Fruit fly (Drosophila melanogaster) whole organism, embryonic: ENCODE results near the gene CG13627.

Experiments used
- Adf1 ChIP-seq: fragments of 200-800 bp; sonication (Bioruptor generic); IDR thresholded peaks from 2 replicates; pipeline ENCODE4 v1.3.6; 2022; ENCODE audit warnings: missing biosample characterization, missing genetic modification characterization
- BEAF-32 ChIP-seq: fragments of 200-800 bp; sonication (Bioruptor generic); optimal IDR thresholded peaks from 3 replicates; lab custom pipeline; 2017; ENCODE audit warnings: missing biosample characterization, missing genetic modification characterization, mild to moderate bottlenecking, moderate library complexity, missing genetic modification reagents
- Bgb ChIP-seq: fragments of 200-800 bp; sonication (Bioruptor generic); IDR thresholded peaks from 2 replicates; pipeline ENCODE4 v1.3.6; 2022; ENCODE audit warnings: missing biosample characterization, missing genetic modification characterization; ENCODE audit not compliant: partially characterized antibody
- CG10267 ChIP-seq: fragments of 200-800 bp; sonication (Bioruptor generic); optimal IDR thresholded peaks from 2 replicates; lab custom pipeline; 2018; ENCODE audit warnings: missing biosample characterization, mild to moderate bottlenecking, missing genetic modification characterization, moderate library complexity
- CG11093 ChIP-seq: fragments of 200-800 bp; sonication (Bioruptor generic); IDR thresholded peaks from 3 replicates; pipeline ENCODE4 v1.3.6; 2022; ENCODE audit warnings: missing biosample characterization, missing genetic modification characterization
- CG12659 ChIP-seq: fragments of 200-800 bp; sonication (Bioruptor generic); optimal IDR thresholded peaks from 3 replicates; lab custom pipeline; 2017; ENCODE audit warnings: mild to moderate bottlenecking, missing biosample characterization, missing genetic modification reagents, missing genetic modification characterization
- CG13287 ChIP-seq: fragments of 200-800 bp; sonication (Bioruptor generic); IDR thresholded peaks from 2 replicates; pipeline ENCODE4 v1.3.6; 2022; ENCODE audit warnings: missing biosample characterization, missing genetic modification characterization; ENCODE audit not compliant: partially characterized antibody
- CG14710 ChIP-seq: fragments of 200-800 bp; sonication (Bioruptor generic); optimal IDR thresholded peaks from 3 replicates; lab custom pipeline; 2019; ENCODE audit warnings: missing biosample characterization, mild to moderate bottlenecking, missing genetic modification characterization, moderate library complexity
- CG14860 ChIP-seq: fragments of 200-800 bp; sonication (Bioruptor generic); IDR thresholded peaks from 3 replicates; pipeline ENCODE4 v1.3.6; 2022; ENCODE audit warnings: missing biosample characterization, missing genetic modification characterization; ENCODE audit not compliant: partially characterized antibody
- CG15514 ChIP-seq: fragments of 200-800 bp; sonication (Bioruptor generic); optimal IDR thresholded peaks from 3 replicates; lab custom pipeline; 2017; ENCODE audit warnings: missing biosample characterization, missing genetic modification characterization, mild to moderate bottlenecking, moderate library complexity, missing genetic modification reagents
- CG16813 ChIP-seq: fragments of 200-800 bp; sonication (Bioruptor generic); IDR thresholded peaks from 3 replicates; pipeline ENCODE4 v1.3.6; 2022; ENCODE audit warnings: missing biosample characterization, missing genetic modification characterization; ENCODE audit not compliant: partially characterized antibody
- CG17186 ChIP-seq: fragments of 200-800 bp; sonication (Bioruptor generic); optimal IDR thresholded peaks from 3 replicates; lab custom pipeline; 2017; ENCODE audit warnings: missing biosample characterization, missing genetic modification reagents, missing genetic modification characterization
- CG17612 ChIP-seq: fragments of 200-800 bp; sonication (Bioruptor generic); IDR thresholded peaks from 2 replicates; pipeline ENCODE4 v1.3.6; 2022; ENCODE audit warnings: missing biosample characterization, missing genetic modification characterization
- CG2116 ChIP-seq: fragments of 200-800 bp; sonication (Bioruptor generic); optimal IDR thresholded peaks from 3 replicates; lab custom pipeline; 2018; ENCODE audit warnings: missing biosample characterization, mild to moderate bottlenecking, missing genetic modification characterization
- CG2120 ChIP-seq: fragments of 200-800 bp; sonication (Bioruptor generic); optimal IDR thresholded peaks from 3 replicates; lab custom pipeline; 2016; ENCODE audit warnings: missing biosample characterization, missing genetic modification characterization
- CG3281 ChIP-seq: fragments of 200-800 bp; sonication (Bioruptor generic); optimal IDR thresholded peaks from 3 replicates; lab custom pipeline; 2017; ENCODE audit warnings: missing biosample characterization, mild to moderate bottlenecking, missing genetic modification characterization
- CG42726 ChIP-seq: fragments of 200-800 bp; sonication (Bioruptor generic); IDR thresholded peaks from 2 replicates; pipeline ENCODE4 v1.3.6; 2022; ENCODE audit warnings: missing biosample characterization, missing genetic modification characterization; ENCODE audit not compliant: partially characterized antibody
- CG6765 ChIP-seq: fragments of 200-800 bp; sonication (Bioruptor generic); optimal IDR thresholded peaks from 3 replicates; lab custom pipeline; 2017; ENCODE audit warnings: missing biosample characterization, mild to moderate bottlenecking, missing genetic modification characterization
- CG6791 ChIP-seq: fragments of 200-800 bp; sonication (Bioruptor generic); IDR thresholded peaks from 3 replicates; pipeline ENCODE4 v1.3.6; 2022; ENCODE audit warnings: missing biosample characterization, missing genetic modification characterization; ENCODE audit not compliant: partially characterized antibody
- CG9797 ChIP-seq: fragments of 200-800 bp; sonication (Bioruptor generic); optimal IDR thresholded peaks from 3 replicates; lab custom pipeline; 2018; ENCODE audit warnings: missing biosample characterization, mild to moderate bottlenecking, missing genetic modification characterization
- CoRest ChIP-seq: fragments of 200-800 bp; sonication (Bioruptor generic); optimal IDR thresholded peaks from 3 replicates; lab custom pipeline; 2018; ENCODE audit warnings: missing biosample characterization, mild to moderate bottlenecking, missing genetic modification characterization, moderate library complexity
- Deaf1 ChIP-seq: fragments of 200-800 bp; optimal IDR thresholded peaks from 3 replicates; lab custom pipeline; 2019; ENCODE audit warnings: missing biosample characterization, mild to moderate bottlenecking, missing genetic modification characterization, moderate library complexity
- Dek ChIP-seq: fragments of 200-800 bp; sonication (Bioruptor generic); optimal IDR thresholded peaks from 3 replicates; lab custom pipeline; 2019; ENCODE audit warnings: missing biosample characterization, mild to moderate bottlenecking, missing genetic modification characterization, moderate library complexity
- Dref ChIP-seq: fragments of 200-800 bp; sonication (Bioruptor generic); IDR thresholded peaks from 2 replicates; pipeline ENCODE4 v1.3.6; 2022; ENCODE audit warnings: missing biosample characterization, missing genetic modification characterization
- E2f2 ChIP-seq: fragments of 200-800 bp; sonication (Bioruptor generic); IDR thresholded peaks from 2 replicates; pipeline ENCODE4 v1.3.6; 2022; ENCODE audit warnings: missing biosample characterization, missing genetic modification characterization
- Myb ChIP-seq: fragments of 200-800 bp; sonication (Bioruptor generic); optimal IDR thresholded peaks from 2 replicates; lab custom pipeline; 2016; ENCODE audit warnings: missing biosample characterization, missing genetic modification characterization
- Ravus ChIP-seq: fragments of 200-800 bp; sonication (Bioruptor generic); IDR thresholded peaks from 2 replicates; pipeline ENCODE4 v1.3.6; 2022; ENCODE audit warnings: missing biosample characterization, missing genetic modification characterization
- Rfx ChIP-seq: fragments of 200-800 bp; sonication (Bioruptor generic); IDR thresholded peaks from 2 replicates; pipeline ENCODE4 v1.3.6; 2022; ENCODE audit warnings: missing biosample characterization, missing genetic modification characterization
- Sin3A ChIP-seq: fragments of >200 bp; optimal IDR thresholded peaks from 2 replicates; lab custom pipeline; 2018
- ewg ChIP-seq: fragments of 200-800 bp; sonication (Bioruptor generic); optimal IDR thresholded peaks from 3 replicates; lab custom pipeline; 2017; ENCODE audit warnings: mild to moderate bottlenecking, missing biosample characterization, missing genetic modification reagents, missing genetic modification characterization
- gsb-n ChIP-seq: fragments of 200-800 bp; sonication (Bioruptor generic); optimal IDR thresholded peaks from 3 replicates; lab custom pipeline; 2018; ENCODE audit warnings: missing biosample characterization, mild to moderate bottlenecking, missing genetic modification characterization
- hb ChIP-seq: fragments of 200-800 bp; sonication (Bioruptor generic); IDR thresholded peaks from 3 replicates; pipeline ENCODE4 v1.3.6; 2022; ENCODE audit warnings: missing biosample characterization, missing genetic modification characterization; ENCODE audit not compliant: partially characterized antibody
- hbn ChIP-seq: fragments of 200-800 bp; sonication (Bioruptor generic); IDR thresholded peaks from 2 replicates; pipeline ENCODE4 v1.3.6; 2022; ENCODE audit warnings: missing biosample characterization, missing genetic modification characterization; ENCODE audit not compliant: partially characterized antibody
- jing ChIP-seq: fragments of 200-800 bp; sonication (Bioruptor generic); optimal IDR thresholded peaks from 2 replicates; lab custom pipeline; 2018; ENCODE audit warnings: missing biosample characterization, mild to moderate bottlenecking, missing genetic modification characterization
- knrl ChIP-seq: fragments of 200-800 bp; sonication (Bioruptor generic); IDR thresholded peaks from 3 replicates; pipeline ENCODE4 v1.3.6; 2022; ENCODE audit warnings: missing biosample characterization, missing genetic modification characterization; ENCODE audit not compliant: partially characterized antibody
- mld ChIP-seq: fragments of 200-800 bp; sonication (Bioruptor generic); IDR thresholded peaks from 3 replicates; pipeline ENCODE4 v1.3.6; 2022; ENCODE audit warnings: missing biosample characterization, missing genetic modification characterization; ENCODE audit not compliant: partially characterized antibody
- nerfin-2 ChIP-seq: fragments of 200-800 bp; sonication (Bioruptor generic); IDR thresholded peaks from 2 replicates; pipeline ENCODE4 v1.3.6; 2022; ENCODE audit warnings: missing biosample characterization, missing genetic modification characterization; ENCODE audit not compliant: partially characterized antibody
- nom ChIP-seq: fragments of 200-800 bp; sonication (Bioruptor generic); optimal IDR thresholded peaks from 2 replicates; lab custom pipeline; 2017; ENCODE audit warnings: missing biosample characterization, missing genetic modification characterization, mild to moderate bottlenecking, moderate library complexity, missing genetic modification reagents
- pzg ChIP-seq: fragments of 200-800 bp; sonication (Bioruptor generic); optimal IDR thresholded peaks from 3 replicates; lab custom pipeline; 2018; ENCODE audit warnings: missing biosample characterization, mild to moderate bottlenecking, missing genetic modification characterization, moderate library complexity
- scrt ChIP-seq: fragments of 200-800 bp; sonication (Bioruptor generic); optimal IDR thresholded peaks from 2 replicates; lab custom pipeline; 2018; ENCODE audit warnings: missing biosample characterization, mild to moderate bottlenecking, missing genetic modification characterization, moderate library complexity
- sd ChIP-seq: fragments of 200-800 bp; sonication (Bioruptor generic); optimal IDR thresholded peaks from 3 replicates; lab custom pipeline; 2018; ENCODE audit warnings: missing biosample characterization, mild to moderate bottlenecking, missing genetic modification characterization, moderate library complexity
- sug ChIP-seq: fragments of 200-800 bp; optimal IDR thresholded peaks from 2 replicates; lab custom pipeline; 2019; ENCODE audit warnings: missing biosample characterization, mild to moderate bottlenecking, missing genetic modification characterization, moderate library complexity
- toy ChIP-seq: fragments of 200-800 bp; sonication (Bioruptor generic); IDR thresholded peaks from 2 replicates; pipeline ENCODE4 v1.3.6; 2022; ENCODE audit warnings: missing biosample characterization, missing genetic modification characterization
- vnd ChIP-seq: fragments of 200-800 bp; sonication (Bioruptor generic); IDR thresholded peaks from 3 replicates; pipeline ENCODE4 v1.3.6; 2022; ENCODE audit warnings: missing biosample characterization, missing genetic modification characterization; ENCODE audit not compliant: partially characterized antibody
- zen2 ChIP-seq: fragments of 200-800 bp; sonication (Bioruptor generic); IDR thresholded peaks from 3 replicates; pipeline ENCODE4 v1.3.6; 2022; ENCODE audit warnings: missing biosample characterization, missing genetic modification characterization; ENCODE audit not compliant: partially characterized antibody

Gene CG13627

dm6 chr3R:24719314-24720290, 7.0 kb downstream of the CG13627 start, which contains the start of the genes CG13630 and tok (continued):
- peak; percentile 10 for TF ChIP-seq CG10267 (tag; lab: Kevin White, UChicago)
- peak; percentile 56 for TF ChIP-seq Sin3A (lab: Kevin White, UChicago)
- TF ChIP-seq nerfin-2 (GFP tag; lab: Robert Waterston, UW): peak; percentile 46; the same call in 1 of the 2 replicates
- peak; percentile 83 for TF ChIP-seq Bgb (GFP tag; lab: Robert Waterston, UW)
- TF ChIP-seq CG6765 (GFP tag; lab: Kevin White, UChicago): no peak
- peak; percentile 42 for TF ChIP-seq sd
- TF ChIP-seq CG2116 (GFP tag; lab: Kevin White, UChicago): peak; percentile 85
- TF ChIP-seq Deaf1 (tag; lab: Kevin White, UChicago): peak; percentile 84
- peak; percentile 97 for TF ChIP-seq Myb (GFP tag; lab: Kevin White, UChicago)
- TF ChIP-seq pzg: peak; percentile 69
- peak; percentile 79 for TF ChIP-seq CG16813 (GFP tag; lab: Robert Waterston, UW)
- TF ChIP-seq CG13287: peak; percentile 76
- peak; percentile 35 for TF ChIP-seq CoRest (tag; lab: Kevin White, UChicago)
- no peak for TF ChIP-seq Dek (tag; lab: Kevin White, UChicago)
- peak; percentile 13; the same call in 1 of the 2 replicates for TF ChIP-seq Adf1
- TF ChIP-seq zen2 (GFP tag; lab: Robert Waterston, UW): peak; percentile 41; the same call in 1 of the 3 replicates
- TF ChIP-seq CG9797: peak; percentile 49
- peak; percentile 45 for TF ChIP-seq CG15514 (GFP tag; lab: Kevin White, UChicago)
- peak; percentile 9 for TF ChIP-seq scrt (GFP tag; lab: Kevin White, UChicago)
- no peak for TF ChIP-seq toy
- TF ChIP-seq CG12659 (GFP tag; lab: Kevin White, UChicago): peak; percentile 33
- 0 out of 3 replicates have a peak, but pooled peaks have one; percentile 61 for TF ChIP-seq mld (GFP tag; lab: Robert Waterston, UW)
- peak; percentile 86 for TF ChIP-seq CG6791 (GFP tag; lab: Robert Waterston, UW)
- TF ChIP-seq CG17612 (GFP tag; lab: Robert Waterston, UW): no peak
- peak; percentile 73 for TF ChIP-seq CG14860 (GFP tag; lab: Robert Waterston, UW)
- TF ChIP-seq hbn (GFP tag; lab: Robert Waterston, UW): peak; percentile 67
- peak; percentile 72; the same call in 2 of the 3 replicates for TF ChIP-seq hb (GFP tag; lab: Robert Waterston, UW)
- TF ChIP-seq CG3281 (GFP tag; lab: Kevin White, UChicago): peak; percentile 100
- TF ChIP-seq sug (tag; lab: Kevin White, UChicago): no peak
- TF ChIP-seq gsb-n: peak; percentile 38
- peak; percentile 83 for TF ChIP-seq BEAF-32 (GFP tag; lab: Kevin White, UChicago)
- TF ChIP-seq CG17186 (GFP tag; lab: Kevin White, UChicago): peak; percentile 13
- peak; percentile 50 for TF ChIP-seq nom (GFP tag; lab: Kevin White, UChicago)
- TF ChIP-seq ewg: peak; percentile 35
- TF ChIP-seq CG11093 (GFP tag; lab: Robert Waterston, UW): no peak
- peak; percentile 90 for TF ChIP-seq E2f2
- TF ChIP-seq knrl (GFP tag; lab: Robert Waterston, UW): peak; percentile 65
- TF ChIP-seq vnd: peak; percentile 66
- TF ChIP-seq CG14710 (tag; lab: Kevin White, UChicago): peak; percentile 42
- peak; percentile 35; the same call in 1 of the 2 replicates for TF ChIP-seq Rfx
- no peak for TF ChIP-seq CG2120 (GFP tag; lab: Kevin White, UChicago)
- peak; percentile 96 for TF ChIP-seq Dref
- TF ChIP-seq CG42726: 0 out of 2 replicates have a peak, but pooled peaks have one; percentile 42
- no peak for TF ChIP-seq Ravus (GFP tag; lab: Robert Waterston, UW)
- no peak for TF ChIP-seq jing (GFP tag; lab: Kevin White, UChicago)
